Worm (Caenorhabditis elegans) whole organism, young adult: ENCODE measurements around the gene str-4.

Experiments used
- B0336.3 ChIP-seq: fragments of 200-800 bp; sonication (Bioruptor generic); IDR thresholded peaks from 2 replicates; pipeline ENCODE4 v1.3.6; 2022; ENCODE audit warnings: missing genetic modification characterization, missing compliant biosample characterization
- D2030.7 ChIP-seq: fragments of 200-800 bp; sonication (Bioruptor generic); IDR thresholded peaks from 2 replicates; pipeline ENCODE4 v1.3.6; 2022; ENCODE audit warnings: missing genetic modification reagents, missing genetic modification characterization, missing compliant biosample characterization
- F10E7.11 ChIP-seq: sonication (generic microtip); optimal IDR thresholded peaks from 2 replicates; lab custom pipeline; 2017; ENCODE audit warnings: mild to moderate bottlenecking, missing genetic modification characterization, moderate library complexity, missing compliant biosample characterization
- F39B2.1 ChIP-seq: fragments of 200-800 bp; sonication (Bioruptor generic); IDR thresholded peaks from 2 replicates; pipeline ENCODE4 v1.3.6; 2022; ENCODE audit warnings: missing genetic modification reagents, missing genetic modification characterization, missing compliant biosample characterization
- F49E8.2 ChIP-seq: sonication (generic microtip); optimal IDR thresholded peaks from 3 replicates; lab custom pipeline; 2017; ENCODE audit warnings: missing genetic modification characterization, mild to moderate bottlenecking, missing compliant biosample characterization, antibody characterized with exemption, moderate library complexity; ENCODE audit not compliant: insufficient read depth
- K12H6.12 ChIP-seq: fragments of 200-800 bp; sonication (Bioruptor generic); optimal IDR thresholded peaks from 2 replicates; lab custom pipeline; 2018; ENCODE audit warnings: mild to moderate bottlenecking, missing genetic modification characterization, missing compliant biosample characterization
- Y67H2A.10 ChIP-seq: fragments of 200-800 bp; sonication (Bioruptor generic); conservative IDR thresholded peaks from 2 replicates; pipeline ENCODE4 v1.3.6; 2022; ENCODE audit warnings: missing genetic modification reagents, missing genetic modification characterization, missing compliant biosample characterization
- akir-1 ChIP-seq: fragments of 200-800 bp; sonication (Bioruptor generic); optimal IDR thresholded peaks from 2 replicates; lab custom pipeline; 2018; ENCODE audit warnings: mild to moderate bottlenecking, missing genetic modification characterization, moderate library complexity, missing compliant biosample characterization
- aptf-3 ChIP-seq: fragments of 200-800 bp; sonication (Bioruptor generic); IDR thresholded peaks from 2 replicates; pipeline ENCODE4 v1.3.6; 2022; ENCODE audit warnings: missing genetic modification characterization, missing compliant biosample characterization
- bed-2 ChIP-seq: fragments of 200-800 bp; sonication (Bioruptor generic); IDR thresholded peaks from 2 replicates; pipeline ENCODE4 v1.3.6; 2022; ENCODE audit warnings: missing genetic modification reagents, missing genetic modification characterization, missing compliant biosample characterization
- cebp-1 ChIP-seq, 2 experiments: fragments of 200-800 bp in 1 of 2; sonication (Bioruptor generic) in 1 of 2; sonication (generic microtip) in 1 of 2; IDR thresholded peaks in 1 of 2; optimal IDR thresholded peaks in 1 of 2; 2 replicates each; pipeline versions ENCODE4 v1.3.6 to Lab custom; 2017 to 2022; ENCODE audit warnings: missing compliant biosample characterization in 2 of 2, missing genetic modification characterization in 2 of 2, mild to moderate bottlenecking in 1 of 2, missing genetic modification reagents in 1 of 2, moderate library complexity in 1 of 2
- cebp-2 ChIP-seq: fragments of 200-800 bp; sonication (Bioruptor generic); IDR thresholded peaks from 2 replicates; pipeline ENCODE4 v1.3.6; 2022; ENCODE audit warnings: missing genetic modification characterization, missing compliant biosample characterization
- ceh-100 ChIP-seq: fragments of 200-800 bp; sonication (Bioruptor generic); IDR thresholded peaks from 2 replicates; pipeline ENCODE4 v1.3.6; 2022; ENCODE audit warnings: missing genetic modification reagents, missing genetic modification characterization, missing compliant biosample characterization
- ceh-27 ChIP-seq: fragments of 200-800 bp; sonication (Bioruptor generic); optimal IDR thresholded peaks from 2 replicates; lab custom pipeline; 2018; ENCODE audit warnings: mild to moderate bottlenecking, missing genetic modification characterization, moderate library complexity, missing compliant biosample characterization
- ceh-58 ChIP-seq: fragments of 200-800 bp; sonication (Bioruptor generic); IDR thresholded peaks from 2 replicates; pipeline ENCODE4 v1.3.6; 2022; ENCODE audit warnings: missing genetic modification characterization, missing compliant biosample characterization
- ceh-91 ChIP-seq: fragments of 200-800 bp; sonication (Bioruptor generic); IDR thresholded peaks from 2 replicates; pipeline ENCODE4 v1.3.6; 2022; ENCODE audit warnings: missing genetic modification reagents, missing genetic modification characterization, missing compliant biosample characterization
- dox-1 ChIP-seq: fragments of 200-800 bp; sonication (Bioruptor generic); IDR thresholded peaks from 2 replicates; pipeline ENCODE4 v1.3.6; 2022; ENCODE audit warnings: missing genetic modification reagents, missing genetic modification characterization, missing compliant biosample characterization
- dpl-1 ChIP-seq: fragments of 150-350 bp; optimal IDR thresholded peaks from 2 replicates; lab custom pipeline; 2014; ENCODE audit warnings: missing biosample characterization, missing genetic modification reagents, missing genetic modification characterization
- efl-1 ChIP-seq: fragments of 150-350 bp; optimal IDR thresholded peaks from 2 replicates; lab custom pipeline; 2014; ENCODE audit warnings: missing biosample characterization, missing genetic modification reagents, missing genetic modification characterization
- ekl-4 ChIP-seq: fragments of 200-800 bp; sonication (Bioruptor generic); IDR thresholded peaks from 2 replicates; pipeline ENCODE4 v1.3.6; 2022; ENCODE audit warnings: missing genetic modification reagents, missing genetic modification characterization, missing compliant biosample characterization
- hmg-1.2 ChIP-seq: fragments of 200-800 bp; sonication (Bioruptor generic); IDR thresholded peaks from 2 replicates; pipeline ENCODE4 v1.3.6; 2022; ENCODE audit warnings: missing genetic modification reagents, missing genetic modification characterization, missing compliant biosample characterization
- hrde-1 ChIP-seq: sonication (generic microtip); optimal IDR thresholded peaks from 2 replicates; lab custom pipeline; 2016; ENCODE audit warnings: missing genetic modification characterization, mild to moderate bottlenecking, missing compliant biosample characterization, moderate library complexity, missing genotype, missing genetic modification reagents, borderline replicate concordance
- hsf-1 ChIP-seq: fragments of 200-800 bp; sonication (Bioruptor generic); IDR thresholded peaks from 2 replicates; pipeline ENCODE4 v1.3.6; 2022; ENCODE audit warnings: missing genetic modification reagents, missing genetic modification characterization, missing compliant biosample characterization
- let-526 ChIP-seq: fragments of 200-800 bp; sonication (Bioruptor generic); IDR thresholded peaks from 2 replicates; pipeline ENCODE4 v1.3.6; 2022; ENCODE audit warnings: missing genetic modification reagents, missing genetic modification characterization, missing compliant biosample characterization
- lin-35 ChIP-seq, 3 experiments: fragments of 150-350 bp in 2 of 3; sonication (generic microtip) in 1 of 3; optimal IDR thresholded peaks; 2 replicates each; lab custom pipeline; 2014 to 2018; ENCODE audit warnings: missing biosample characterization in 3 of 3, missing genetic modification characterization in 3 of 3, missing genetic modification reagents in 3 of 3
- lin-54 ChIP-seq: fragments of 200-800 bp; sonication (Bioruptor generic); optimal IDR thresholded peaks from 2 replicates; lab custom pipeline; 2018; ENCODE audit warnings: mild to moderate bottlenecking, missing genetic modification characterization, missing compliant biosample characterization
- lsy-27 ChIP-seq: sonication (generic microtip); optimal IDR thresholded peaks from 2 replicates; lab custom pipeline; 2017; ENCODE audit warnings: missing genetic modification characterization, mild to moderate bottlenecking, missing compliant biosample characterization, antibody characterized with exemption, missing genotype, borderline replicate concordance; ENCODE audit not compliant: insufficient read depth
- madf-3 ChIP-seq: fragments of 200-800 bp; sonication (Bioruptor generic); IDR thresholded peaks from 2 replicates; pipeline ENCODE4 v1.3.6; 2022; ENCODE audit warnings: missing genetic modification reagents, missing genetic modification characterization, missing compliant biosample characterization
- madf-6 ChIP-seq: fragments of 200-800 bp; sonication (Bioruptor generic); IDR thresholded peaks from 2 replicates; pipeline ENCODE4 v1.3.6; 2022; ENCODE audit warnings: missing genetic modification reagents, missing genetic modification characterization, missing compliant biosample characterization
- mes-4 ChIP-seq: sonication (generic microtip); optimal IDR thresholded peaks from 2 replicates; lab custom pipeline; 2016; ENCODE audit warnings: missing genotype, missing genetic modification characterization, missing compliant biosample characterization
- mxl-1 ChIP-seq: sonication (generic microtip); optimal IDR thresholded peaks from 2 replicates; lab custom pipeline; 2016; ENCODE audit warnings: missing genetic modification characterization, missing compliant biosample characterization
- nfya-1 ChIP-seq: sonication (generic microtip); optimal IDR thresholded peaks from 2 replicates; lab custom pipeline; 2017; ENCODE audit warnings: antibody characterized with exemption, missing compliant biosample characterization, missing genetic modification characterization, borderline replicate concordance; ENCODE audit not compliant: insufficient read depth
- nfya-2 ChIP-seq: fragments of 200-800 bp; sonication (Bioruptor generic); IDR thresholded peaks from 2 replicates; pipeline ENCODE4 v1.3.6; 2022; ENCODE audit warnings: missing genetic modification reagents, missing genetic modification characterization, missing compliant biosample characterization
- nhr-80 ChIP-seq: sonication (generic microtip); optimal IDR thresholded peaks from 2 replicates; lab custom pipeline; 2016; ENCODE audit warnings: missing genetic modification characterization, missing compliant biosample characterization
- nhr-90 ChIP-seq: sonication (generic microtip); optimal IDR thresholded peaks from 2 replicates; lab custom pipeline; 2016; ENCODE audit warnings: missing genotype, mild to moderate bottlenecking, missing genetic modification characterization, missing compliant biosample characterization
- rec-8 ChIP-seq, 2 experiments: sonication (generic microtip); optimal IDR thresholded peaks; 2 replicates each; lab custom pipeline; 2016; ENCODE audit warnings: mild to moderate bottlenecking in 2 of 2, missing genetic modification characterization in 2 of 2, missing genetic modification reagents in 2 of 2, missing genotype in 2 of 2, missing biosample characterization in 1 of 2, missing compliant biosample characterization in 1 of 2, moderate library complexity in 1 of 2
- rpc-1 ChIP-seq, 2 experiments: fragments of 150-350 bp in 1 of 2; sonication (generic microtip) in 1 of 2; optimal IDR thresholded peaks; 2 replicates each; lab custom pipeline; 2014 to 2018; ENCODE audit warnings: missing biosample characterization in 1 of 2, missing genetic modification characterization in 1 of 2, missing genetic modification reagents in 1 of 2, missing genotype in 1 of 2
- snpc-1.3 ChIP-seq: sonication (generic microtip); optimal IDR thresholded peaks from 2 replicates; lab custom pipeline; 2017; ENCODE audit warnings: missing genetic modification characterization, mild to moderate bottlenecking, missing compliant biosample characterization, antibody characterized with exemption, moderate library complexity, missing genotype, missing genetic modification reagents; ENCODE audit not compliant: insufficient read depth
- snpc-3.4 ChIP-seq: sonication (generic microtip); optimal IDR thresholded peaks from 2 replicates; lab custom pipeline; 2017; ENCODE audit warnings: missing genetic modification characterization, mild to moderate bottlenecking, missing compliant biosample characterization, antibody characterized with exemption, moderate library complexity, missing genotype, missing genetic modification reagents
- tlf-1 ChIP-seq: fragments of 200-800 bp; sonication (Bioruptor generic); optimal IDR thresholded peaks from 2 replicates; lab custom pipeline; 2018; ENCODE audit warnings: mild to moderate bottlenecking, missing genetic modification characterization, missing compliant biosample characterization
- unc-130 ChIP-seq: sonication (generic microtip); optimal IDR thresholded peaks from 2 replicates; lab custom pipeline; 2016; ENCODE audit warnings: missing genetic modification reagents, missing genetic modification characterization, missing compliant biosample characterization
- unc-62 ChIP-seq: fragments of 150-350 bp; optimal IDR thresholded peaks from 2 replicates; lab custom pipeline; 2014; ENCODE audit warnings: missing biosample characterization, missing genetic modification reagents, missing genetic modification characterization
- zfh-2 ChIP-seq: fragments of 200-800 bp; sonication (Bioruptor generic); conservative IDR thresholded peaks from 2 replicates; pipeline ENCODE4 v1.3.6; 2022; ENCODE audit warnings: missing genetic modification reagents, missing genetic modification characterization, missing compliant biosample characterization
- ztf-3 ChIP-seq: fragments of 200-800 bp; sonication (Bioruptor generic); optimal IDR thresholded peaks from 2 replicates; lab custom pipeline; 2018; ENCODE audit warnings: mild to moderate bottlenecking, missing genetic modification characterization, missing compliant biosample characterization
- ztf-6 ChIP-seq: fragments of 200-800 bp; sonication (Bioruptor generic); IDR thresholded peaks from 2 replicates; pipeline ENCODE4 v1.3.6; 2022; ENCODE audit warnings: missing genetic modification reagents, missing genetic modification characterization, missing compliant biosample characterization

The str-4 gene

ce11 chrV:13312210-13312676 is 27.3 kb downstream of the str-4 start, which contains the start of gene nasp-2 (continued):
- TF ChIP-seq nfya-1 (no peak), ztf-3 (GFP tag; lab: Kevin White, UChicago) (no peak), madf-3 (GFP tag; lab: Robert Waterston, UW) (peak; percentile 94), unc-62 (no peak), zfh-2 (GFP tag; lab: Robert Waterston, UW) (no peak), F49E8.2 (peak; percentile 96), lin-54 (GFP tag; lab: Kevin White, UChicago) (peak; percentile 96), snpc-1.3 (tag; lab: Kevin White, UChicago) (peak; percentile 80), mes-4 (tag; lab: Kevin White, UChicago) (no peak), snpc-3.4 (tag; lab: Kevin White, UChicago) (peak; percentile 95), hrde-1 (tag; lab: Kevin White, UChicago) (peak; percentile 52), cebp-1 (GFP tag; IDR thresholded peaks at IDR 0.05; lab: Robert Waterston, UW) (no peak), cebp-1 (tag; optimal IDR thresholded peaks at IDR 0.05; lab: Kevin White, UChicago) (peak; percentile 25), nfya-2 (GFP tag; lab: Robert Waterston, UW) (no peak), rpc-1 (optimal IDR thresholded peaks at IDR 0.05; lab: Kevin White, UChicago) (no peak), rpc-1 (tag; optimal IDR thresholded peaks at IDR 0.05; lab: Kevin White, UChicago) (peak; percentile 14), Y67H2A.10 (GFP tag; lab: Robert Waterston, UW) (peak; percentile 84), madf-6 (GFP tag; lab: Robert Waterston, UW) (peak; percentile 100), ekl-4 (peak; percentile 92), dox-1 (GFP tag; lab: Robert Waterston, UW) (peak; percentile 97), hsf-1 (GFP tag; lab: Robert Waterston, UW) (peak; percentile 91), ceh-91 (GFP tag; lab: Robert Waterston, UW) (peak; percentile 99), F39B2.1 (GFP tag; lab: Robert Waterston, UW) (no peak), let-526 (GFP tag; lab: Robert Waterston, UW) (peak; percentile 76; the same call in 1 of the 2 replicates), akir-1 (GFP tag; lab: Kevin White, UChicago) (no peak), rec-8 (tag; optimal IDR thresholded peaks at IDR 0.05; lab: Kevin White, UChicago) (no peak), aptf-3 (GFP tag; lab: Robert Waterston, UW) (no peak), dpl-1 (GFP tag; lab: Kevin White, UChicago) (peak; percentile 99), lin-35 (GFP tag; optimal IDR thresholded peaks at IDR 0.05; lab: Kevin White, UChicago) (peak; percentile 27 to 82 (median 73)), lsy-27 (no peak), K12H6.12 (no peak), nhr-80 (tag; lab: Kevin White, UChicago) (no peak), D2030.7 (peak; percentile 98), ceh-100 (GFP tag; lab: Robert Waterston, UW) (peak; percentile 73), ceh-27 (GFP tag; lab: Kevin White, UChicago) (peak; percentile 5), unc-130 (peak; percentile 90), B0336.3 (GFP tag; lab: Robert Waterston, UW) (peak; percentile 92), F10E7.11 (tag; lab: Kevin White, UChicago) (no peak), ztf-6 (GFP tag; lab: Robert Waterston, UW) (no peak), ceh-58 (GFP tag; lab: Robert Waterston, UW) (no peak), efl-1 (GFP tag; lab: Kevin White, UChicago) (peak; percentile 100), cebp-2 (GFP tag; lab: Robert Waterston, UW) (no peak), bed-2 (GFP tag; lab: Robert Waterston, UW) (peak; percentile 85), mxl-1 (tag; lab: Kevin White, UChicago) (no peak), tlf-1 (peak; percentile 95), hmg-1.2 (peak; percentile 68), nhr-90 (tag; lab: Kevin White, UChicago) (no peak)
